Worm (Caenorhabditis elegans): ENCODE measurements around the gene imp-2.

DNA sequence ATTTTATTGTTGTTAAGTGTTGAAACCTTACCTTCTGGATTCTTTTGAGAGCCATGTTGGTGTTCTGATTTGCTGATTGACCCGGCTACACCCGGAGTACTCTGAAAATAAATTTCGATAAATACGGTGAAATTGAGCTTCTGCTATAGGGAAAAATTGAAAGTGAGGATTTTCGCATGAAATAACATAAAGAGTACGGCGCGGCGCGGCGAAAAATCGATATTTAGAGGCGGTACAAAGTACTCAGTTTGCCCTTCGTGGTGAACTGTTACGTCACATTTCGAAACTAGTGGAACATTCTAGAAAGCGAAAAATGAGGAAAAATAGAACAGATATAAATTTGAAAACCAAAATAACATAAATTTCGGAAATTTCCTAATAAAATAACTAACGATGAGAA is 36.5 kb downstream of the imp-2 start, which contains the start of gene let-70:
- TF ChIP-seq ztf-29 (GFP tag; IDR thresholded peaks at IDR 0.05) (no peak), tab-1 (GFP tag; IDR thresholded peaks at IDR 0.05) (no peak), T22C8.4 (GFP tag; IDR thresholded peaks at IDR 0.05) (no peak), med-1 (GFP tag; optimal IDR thresholded peaks at IDR 0.05; ENCODE audit: insufficient read depth) (no peak), ztf-23 (GFP tag; IDR thresholded peaks at IDR 0.05) (no peak), flt-1 (GFP tag; IDR thresholded peaks at IDR 0.05) (no peak)
